Fruit fly (Drosophila melanogaster) whole organism, wandering third instar larva: ENCODE measurements around the gene indra.

ENCODE experiments used
- CG9705 ChIP-seq: fragments of 200-800 bp; sonication (Bioruptor generic); optimal IDR thresholded peaks from 2 replicates; lab custom pipeline; 2018; ENCODE audit warnings: missing biosample characterization, mild to moderate bottlenecking, missing genetic modification characterization
- CrebA ChIP-seq: fragments of 200-800 bp; sonication (Bioruptor generic); optimal IDR thresholded peaks from 2 replicates; lab custom pipeline; 2016; ENCODE audit warnings: missing biosample characterization, mild to moderate bottlenecking, missing genetic modification characterization, borderline replicate concordance
- HLH106 ChIP-seq: fragments of 200-800 bp; optimal IDR thresholded peaks from 3 replicates; lab custom pipeline; 2019; ENCODE audit warnings: missing biosample characterization, mild to moderate bottlenecking, missing genetic modification characterization, moderate library complexity
- Hnf4 ChIP-seq: fragments of 200-800 bp; sonication (Bioruptor generic); optimal IDR thresholded peaks from 2 replicates; lab custom pipeline; 2016; ENCODE audit warnings: missing biosample characterization, mild to moderate bottlenecking, missing genetic modification characterization
- Jra ChIP-seq: sonication (Bioruptor generic); optimal IDR thresholded peaks from 2 replicates; lab custom pipeline; 2016; ENCODE audit warnings: missing biosample characterization, missing genetic modification characterization
- Mio ChIP-seq: sonication (Bioruptor generic); optimal IDR thresholded peaks from 2 replicates; lab custom pipeline; 2016; ENCODE audit warnings: missing biosample characterization, missing genetic modification characterization
- Myc ChIP-seq: fragments of >200 bp; optimal IDR thresholded peaks from 2 replicates; lab custom pipeline; 2017
- N ChIP-seq: fragments of >200 bp; optimal IDR thresholded peaks from 2 replicates; lab custom pipeline; 2018; ENCODE audit warnings: missing biosample characterization, missing external identifiers, missing genetic modification characterization
- OdsH ChIP-seq: fragments of 200-800 bp; sonication (Bioruptor generic); optimal IDR thresholded peaks from 2 replicates; lab custom pipeline; 2016; ENCODE audit warnings: missing biosample characterization, mild to moderate bottlenecking, missing genetic modification characterization
- Rel ChIP-seq, 2 experiments: fragments of 200-800 bp; sonication (Bioruptor generic) in 1 of 2; optimal IDR thresholded peaks; 2 replicates in 1 of 2; 3 replicates in 1 of 2; lab custom pipeline; 2016 to 2019; ENCODE audit warnings: mild to moderate bottlenecking in 2 of 2, missing biosample characterization in 2 of 2, missing genetic modification characterization in 2 of 2, moderate library complexity in 1 of 2
- Sp1 ChIP-seq: fragments of 200-800 bp; sonication (Bioruptor generic); optimal IDR thresholded peaks from 3 replicates; lab custom pipeline; 2019; ENCODE audit warnings: missing biosample characterization, mild to moderate bottlenecking, missing genetic modification characterization, moderate library complexity
- Vsx2 ChIP-seq: fragments of 200-300, 225-300 bp; sonication (Bioruptor generic); optimal IDR thresholded peaks from 2 replicates; lab custom pipeline; 2018; ENCODE audit warnings: missing biosample characterization, missing genetic modification characterization; ENCODE audit not compliant: partially characterized antibody
- br ChIP-seq: fragments of 200-800 bp; sonication (Bioruptor generic); optimal IDR thresholded peaks from 2 replicates; lab custom pipeline; 2016; ENCODE audit warnings: missing biosample characterization, missing genetic modification characterization
- dl ChIP-seq, 2 experiments: fragments of 175-275, 200-275 bp in 1 of 2; fragments of 200-275 bp in 1 of 2; sonication (Bioruptor generic); optimal IDR thresholded peaks; lab custom pipeline; 2018; ENCODE audit warnings: mild to moderate bottlenecking in 2 of 2, missing biosample characterization in 2 of 2, missing genetic modification characterization in 2 of 2, moderate library complexity in 2 of 2; ENCODE audit not compliant: partially characterized antibody in 2 of 2, insufficient read depth in 1 of 2
- ey ChIP-seq: fragments of 200-800 bp; sonication (Bioruptor generic); optimal IDR thresholded peaks from 2 replicates; lab custom pipeline; 2016; ENCODE audit warnings: missing biosample characterization, missing genetic modification characterization
- foxo ChIP-seq, 2 experiments: fragments of 200-800 bp; sonication (Bioruptor generic); optimal IDR thresholded peaks; 2 replicates in 1 of 2; 3 replicates in 1 of 2; lab custom pipeline; 2016 to 2017; ENCODE audit warnings: missing biosample characterization in 2 of 2, missing genetic modification characterization in 2 of 2
- fru ChIP-seq: fragments of 200-800 bp; sonication (Bioruptor generic); optimal IDR thresholded peaks from 3 replicates; lab custom pipeline; 2016; ENCODE audit warnings: missing biosample characterization, mild to moderate bottlenecking, missing genetic modification characterization
- h ChIP-seq: fragments of 200-800 bp; sonication (Bioruptor generic); optimal IDR thresholded peaks from 3 replicates; lab custom pipeline; 2016; ENCODE audit warnings: missing biosample characterization, mild to moderate bottlenecking, missing genetic modification characterization
- jim ChIP-seq: fragments of 175-275, 200-325 bp; sonication (Bioruptor generic); optimal IDR thresholded peaks from 2 replicates; lab custom pipeline; 2016; ENCODE audit warnings: missing biosample characterization, mild to moderate bottlenecking, missing genetic modification characterization
- pan ChIP-seq: fragments of >200 bp; optimal IDR thresholded peaks from 2 replicates; lab custom pipeline; 2017
- psq ChIP-seq: fragments of 200-800 bp; sonication (Bioruptor generic); optimal IDR thresholded peaks from 3 replicates; lab custom pipeline; 2017; ENCODE audit warnings: missing biosample characterization, mild to moderate bottlenecking, missing genetic modification characterization, moderate library complexity
- sage ChIP-seq: fragments of 200-800 bp; sonication (Bioruptor generic); optimal IDR thresholded peaks from 2 replicates; lab custom pipeline; 2016; ENCODE audit warnings: missing biosample characterization, mild to moderate bottlenecking, missing genetic modification characterization
- sv ChIP-seq: fragments of 200-800 bp; sonication (Bioruptor generic); optimal IDR thresholded peaks from 3 replicates; lab custom pipeline; 2016; ENCODE audit warnings: missing biosample characterization, missing genetic modification characterization
- tai ChIP-seq: sonication (Bioruptor generic); optimal IDR thresholded peaks from 2 replicates; lab custom pipeline; 2016; ENCODE audit warnings: missing biosample characterization, missing genetic modification characterization
- usp ChIP-seq: fragments of >200 bp; optimal IDR thresholded peaks from 2 replicates; lab custom pipeline; 2017; ENCODE audit warnings: missing biosample characterization, missing genetic modification characterization
- woc ChIP-seq: sonication (Bioruptor generic); optimal IDR thresholded peaks from 2 replicates; lab custom pipeline; 2016; ENCODE audit warnings: missing biosample characterization, mild to moderate bottlenecking, missing genetic modification characterization

The indra gene

DNA sequence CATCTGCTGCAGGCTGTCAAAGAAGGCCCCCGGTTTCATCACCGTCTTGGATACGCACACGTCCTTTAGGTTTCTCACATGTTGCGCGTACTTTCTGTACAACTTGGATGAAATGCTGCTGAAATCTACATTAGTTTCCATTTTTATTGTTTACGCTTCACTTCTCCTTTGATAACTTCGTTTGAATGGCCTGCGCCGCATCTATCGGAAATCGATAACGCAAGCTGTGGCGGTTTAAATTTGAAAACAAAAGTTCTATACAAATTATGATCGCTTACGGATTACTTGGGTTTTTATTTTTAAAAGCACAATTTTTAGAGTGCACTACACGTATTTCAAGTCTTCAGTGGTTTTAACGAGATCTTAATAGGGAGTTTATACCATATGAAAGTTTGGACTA, 9.2 kb downstream of the indra start, which contains the start of gene msd5:
msd5 (minus strand) TSS at position 174 of the 400 bp plus-strand sequence.
- TF ChIP-seq pan (lab: Kevin White, UChicago) (no peak), usp (GFP tag; lab: Kevin White, UChicago) (no peak), N (GFP tag; lab: Kevin White, UChicago) (no peak), CG9705 (GFP tag; lab: Kevin White, UChicago) (no peak), Jra (GFP tag; lab: Kevin White, UChicago) (no peak), dl (GFP tag; optimal IDR thresholded peaks at IDR 0.05; lab: Kevin White, UChicago; ENCODE audit: insufficient read depth in 1 of 2, partially characterized antibody in 2 of 2) (no peak), HLH106 (no peak), woc (GFP tag; lab: Kevin White, UChicago) (no peak), OdsH (GFP tag; lab: Kevin White, UChicago) (no peak)

DNA sequence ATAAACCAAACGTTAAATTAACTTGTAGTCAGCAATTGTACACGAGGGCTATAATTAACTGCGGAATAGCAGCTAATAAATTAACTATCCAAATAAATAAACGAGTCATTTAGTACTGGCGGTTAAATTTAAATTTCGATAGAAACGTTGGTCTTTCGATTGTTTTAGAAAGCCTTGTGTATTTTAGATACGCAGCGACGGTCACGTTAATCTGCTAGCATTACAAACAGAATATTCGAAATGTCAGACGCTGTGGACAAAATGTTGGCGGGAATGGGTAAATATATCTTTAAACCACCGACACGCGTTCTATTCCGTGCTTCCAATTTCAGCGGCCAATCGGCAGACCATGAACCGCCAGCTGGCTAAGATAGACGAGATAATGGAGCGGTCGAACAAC, 10.7 kb downstream of the indra start, which contains the start of gene msd1:
msd1 (plus strand) TSS at position 203 of the 400 bp plus-strand sequence.
- no peak for TF ChIP-seq HLH106
- no peak for TF ChIP-seq Myc (lab: Kevin White, UChicago)
- no peak for TF ChIP-seq sage (GFP tag; lab: Kevin White, UChicago)
- no peak for TF ChIP-seq h
- TF ChIP-seq tai: no peak
- no peak for TF ChIP-seq Mio (GFP tag; lab: Kevin White, UChicago)
- no peak for TF ChIP-seq N (GFP tag; lab: Kevin White, UChicago)
- no peak for TF ChIP-seq CrebA (GFP tag; lab: Kevin White, UChicago)
- no peak for TF ChIP-seq dl (GFP tag; optimal IDR thresholded peaks at IDR 0.05; lab: Kevin White, UChicago; ENCODE audit: insufficient read depth in 1 of 2, partially characterized antibody in 2 of 2)
- no peak for TF ChIP-seq woc (GFP tag; lab: Kevin White, UChicago)
- TF ChIP-seq, all 38 proteins: peak for 0

DNA sequence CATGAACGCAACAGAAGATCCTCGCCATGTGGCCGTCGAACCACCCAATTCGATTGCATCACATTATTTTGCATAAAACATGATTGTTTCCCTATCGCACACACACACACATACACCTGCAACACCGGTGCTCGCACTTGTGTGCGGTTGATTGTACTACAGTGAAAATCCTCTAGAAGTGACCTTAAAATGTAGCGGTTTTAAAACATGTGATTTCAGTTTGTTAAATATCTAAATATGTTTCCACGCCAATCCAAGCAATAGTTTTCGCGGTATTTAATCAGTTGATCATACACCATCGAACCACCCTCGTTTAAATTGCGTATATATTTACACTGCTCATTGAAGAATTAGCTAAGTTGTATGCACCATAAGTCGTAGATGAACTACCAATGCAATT, 11.8 kb downstream of the indra start:
- TF ChIP-seq fru (no peak), N (GFP tag; lab: Kevin White, UChicago) (no peak), ey (GFP tag; lab: Kevin White, UChicago) (peak; percentile 23), foxo (GFP tag; optimal IDR thresholded peaks at IDR 0.05; lab: Kevin White, UChicago) (peak in 1 of 2 experiments; percentile 31)

DNA sequence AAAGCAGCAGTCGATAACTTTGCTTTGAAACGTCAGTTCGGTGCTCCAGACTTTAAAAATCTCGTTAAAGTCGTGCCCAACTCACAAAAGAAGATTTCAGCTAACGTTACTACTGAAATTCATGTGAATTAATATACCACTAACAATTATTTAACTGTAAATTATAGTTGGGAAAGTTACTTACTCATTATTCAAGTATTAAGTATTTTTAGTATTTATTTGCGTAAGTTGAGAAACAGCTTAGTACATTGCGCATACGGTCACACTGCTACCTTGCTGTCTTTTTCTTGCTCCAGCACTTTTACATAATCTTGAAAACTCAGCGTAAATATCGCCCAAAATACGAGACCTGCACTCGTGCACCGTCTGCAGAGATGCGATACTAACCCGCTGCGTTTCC, 12.5 kb downstream of the indra start, which contains the start of gene ND-ACP:
ND-ACP (plus strand) TSS at position 226 of the 400 bp plus-strand sequence.
- no peak for TF ChIP-seq dl (GFP tag; optimal IDR thresholded peaks at IDR 0.05; lab: Kevin White, UChicago; ENCODE audit: insufficient read depth in 1 of 2, partially characterized antibody in 2 of 2)
- no peak for TF ChIP-seq Myc (lab: Kevin White, UChicago)
- no peak for TF ChIP-seq jim (GFP tag; lab: Kevin White, UChicago)
- no peak for TF ChIP-seq Vsx2
- no peak for TF ChIP-seq foxo (GFP tag; optimal IDR thresholded peaks at IDR 0.05; lab: Kevin White, UChicago)
- no peak for TF ChIP-seq Hnf4 (GFP tag; lab: Kevin White, UChicago)
- TF ChIP-seq sv: no peak

DNA sequence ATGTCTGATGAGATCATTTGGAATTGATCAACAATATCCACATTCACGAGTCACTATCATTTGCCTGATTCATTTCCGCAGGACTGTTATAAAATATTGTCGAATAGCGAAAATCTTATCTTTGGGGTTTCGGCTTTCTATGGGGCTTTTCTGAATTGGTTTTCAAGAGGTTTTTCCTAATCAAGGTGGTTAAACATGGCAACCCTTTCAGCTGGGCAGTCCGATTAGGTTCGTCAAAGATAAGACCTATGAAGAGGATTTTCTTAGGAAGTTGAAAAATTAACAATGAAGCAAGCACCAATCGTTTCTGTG, 16.6 kb downstream of the indra start:
- TF ChIP-seq Rel (GFP tag; optimal IDR thresholded peaks at IDR 0.05; lab: Kevin White, UChicago) (no peak), Rel (tag; optimal IDR thresholded peaks at IDR 0.05; lab: Kevin White, UChicago) (peak; percentile 73), br (GFP tag; lab: Kevin White, UChicago) (no peak)

DNA sequence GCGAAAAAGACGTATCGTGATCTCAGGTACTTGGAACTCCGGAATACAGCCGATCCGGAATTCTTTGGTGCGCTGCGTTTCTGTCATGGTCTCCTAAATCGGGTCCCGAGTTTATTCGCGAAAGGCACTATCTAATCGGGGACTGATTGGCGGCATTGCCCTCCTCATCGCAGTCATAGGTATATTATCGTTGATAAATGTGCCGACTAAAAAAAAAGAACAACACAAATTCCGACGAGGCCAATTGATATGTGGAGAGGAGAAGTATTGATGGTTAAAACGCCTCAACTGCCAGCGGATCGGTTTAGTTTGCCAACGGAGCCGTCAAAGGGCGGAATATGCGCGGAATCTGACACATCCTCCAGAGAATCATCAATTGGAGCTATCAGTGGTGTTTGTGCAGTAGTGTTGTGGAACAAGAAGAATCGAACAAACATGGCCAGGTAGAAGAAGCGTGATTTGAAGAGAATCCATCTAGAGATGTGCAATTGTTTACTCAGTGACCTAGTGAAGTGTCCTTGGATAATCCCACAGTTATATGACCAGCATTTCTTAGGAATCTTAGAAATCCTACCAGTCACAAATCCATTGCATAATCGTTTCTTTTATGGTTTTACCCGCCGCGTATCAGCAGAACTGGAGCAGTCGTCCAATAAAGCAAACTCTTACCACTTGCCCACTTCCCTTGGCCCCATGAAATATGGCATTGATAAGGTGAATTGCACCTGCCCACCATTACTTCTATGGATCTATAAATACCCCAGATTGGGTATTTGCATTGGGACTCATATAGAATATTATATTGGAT, 17.2 kb downstream of the indra start:
- TF ChIP-seq Vsx2: no peak
- no peak for TF ChIP-seq CG9705 (GFP tag; lab: Kevin White, UChicago)
- TF ChIP-seq sv: no peak
- TF ChIP-seq usp (GFP tag; lab: Kevin White, UChicago): no peak
- no peak for TF ChIP-seq woc (GFP tag; lab: Kevin White, UChicago)
- peak; percentile 17 for TF ChIP-seq Rel (GFP tag; optimal IDR thresholded peaks at IDR 0.05; lab: Kevin White, UChicago)
- TF ChIP-seq Rel (tag; optimal IDR thresholded peaks at IDR 0.05; lab: Kevin White, UChicago): no peak
- no peak for TF ChIP-seq sage (GFP tag; lab: Kevin White, UChicago)
- no peak for TF ChIP-seq N (GFP tag; lab: Kevin White, UChicago)
- peak; percentile 18 to 52 for TF ChIP-seq dl (GFP tag; optimal IDR thresholded peaks at IDR 0.05; lab: Kevin White, UChicago; ENCODE audit: insufficient read depth in 1 of 2, partially characterized antibody in 2 of 2)
- peak; percentile 26 for TF ChIP-seq br (GFP tag; lab: Kevin White, UChicago)
- TF ChIP-seq tai: no peak
- no peak for TF ChIP-seq h
- TF ChIP-seq psq (GFP tag; lab: Kevin White, UChicago): no peak
- TF ChIP-seq OdsH (GFP tag; lab: Kevin White, UChicago): no peak
- TF ChIP-seq CrebA (GFP tag; lab: Kevin White, UChicago): no peak
- no peak for TF ChIP-seq pan (lab: Kevin White, UChicago)
- TF ChIP-seq Sp1 (GFP tag; lab: Kevin White, UChicago): peak; percentile 29
- no peak for TF ChIP-seq foxo (GFP tag; optimal IDR thresholded peaks at IDR 0.05; lab: Kevin White, UChicago)
